Fruit fly (Drosophila melanogaster): ENCODE measurements around the gene CG33667.

Gene CG33667

dm6 chrX:6439495-6439894, 32.7 kb downstream of the CG33667 start (continued):
- TF ChIP-seq scrt (GFP tag; optimal IDR thresholded peaks at IDR 0.05) (peak; percentile 48), CG15073 (GFP tag; optimal IDR thresholded peaks at IDR 0.05) (no peak), twi (tag; optimal IDR thresholded peaks at IDR 0.05) (no peak), slp2 (GFP tag; optimal IDR thresholded peaks at IDR 0.05) (no peak), luna (GFP tag; optimal IDR thresholded peaks at IDR 0.05) (no peak), rib (GFP tag; IDR thresholded peaks at IDR 0.05) (no peak; the same call in 1 of the 2 replicates), bcd (GFP tag; optimal IDR thresholded peaks at IDR 0.05) (peak; percentile 17), esg (GFP tag; conservative IDR thresholded peaks at IDR 0.05) (peak; percentile 58), sna (GFP tag; IDR thresholded peaks at IDR 0.05; ENCODE audit: partially characterized antibody) (no peak), CG18619 (GFP tag; optimal IDR thresholded peaks at IDR 0.05) (no peak), CG8089 (GFP tag; optimal IDR thresholded peaks at IDR 0.05) (no peak), MBD-R2 (GFP tag; IDR thresholded peaks at IDR 0.05) (peak; percentile 40; the same call in 1 of the 2 replicates), tin (GFP tag; optimal IDR thresholded peaks at IDR 0.05) (no peak), CG10565 (GFP tag; optimal IDR thresholded peaks at IDR 0.05) (no peak), CG17359 (tag; optimal IDR thresholded peaks at IDR 0.05) (peak; percentile 44), gce (GFP tag; IDR thresholded peaks at IDR 0.05) (0 out of 3 replicates have a peak, but pooled peaks have one; percentile 27), Tbp (GFP tag; optimal IDR thresholded peaks at IDR 0.05) (no peak), ind (GFP tag; optimal IDR thresholded peaks at IDR 0.05) (peak; percentile 48), CG8281 (tag; optimal IDR thresholded peaks at IDR 0.05) (no peak), kay (GFP tag; optimal IDR thresholded peaks at IDR 0.05) (no peak), tll (GFP tag; optimal IDR thresholded peaks at IDR 0.05) (no peak), CG7556 (GFP tag; optimal IDR thresholded peaks at IDR 0.05) (peak; percentile 18), CG7271 (tag; optimal IDR thresholded peaks at IDR 0.05) (no peak), CG8359 (GFP tag; optimal IDR thresholded peaks at IDR 0.05; ENCODE audit: borderline replicate concordance) (no peak), cwo (GFP tag; optimal IDR thresholded peaks at IDR 0.05) (peak; percentile 63), Dip3 (GFP tag; optimal IDR thresholded peaks at IDR 0.05) (no peak), Blimp-1 (GFP tag; optimal IDR thresholded peaks at IDR 0.05) (no peak), sens (GFP tag) (peak; percentile 39), CG3065 (GFP tag; optimal IDR thresholded peaks at IDR 0.05) (no peak), CG9876 (GFP tag; optimal IDR thresholded peaks at IDR 0.05) (no peak), Antp (GFP tag; optimal IDR thresholded peaks at IDR 0.05) (no peak), Adf1 (GFP tag; IDR thresholded peaks at IDR 0.05) (no peak), Stat92E (GFP tag; optimal IDR thresholded peaks at IDR 0.05) (no peak), run (tag; optimal IDR thresholded peaks at IDR 0.05) (no peak), gsb (GFP tag; IDR thresholded peaks at IDR 0.05) (peak; percentile 53), eyg (GFP tag; optimal IDR thresholded peaks at IDR 0.05) (no peak), HmgZ (tag; optimal IDR thresholded peaks at IDR 0.05) (no peak), schlank (tag; optimal IDR thresholded peaks at IDR 0.05) (no peak), wek (GFP tag; optimal IDR thresholded peaks at IDR 0.05) (no peak), dmrt99B (tag; optimal IDR thresholded peaks at IDR 0.05) (peak; percentile 64), CG13894 (tag; optimal IDR thresholded peaks at IDR 0.05) (peak; percentile 55), CG9609 (GFP tag; optimal IDR thresholded peaks at IDR 0.05) (no peak), da (GFP tag; optimal IDR thresholded peaks at IDR 0.05) (no peak), C15 (GFP tag; IDR thresholded peaks at IDR 0.05) (no peak), CG4328 (GFP tag; optimal IDR thresholded peaks at IDR 0.05) (no peak), h (optimal IDR thresholded peaks at IDR 0.05) (no peak), CG4360 (GFP tag; IDR thresholded peaks at IDR 0.05) (no peak), CG16815 (GFP tag; optimal IDR thresholded peaks at IDR 0.05) (no peak), maf-S (GFP tag; optimal IDR thresholded peaks at IDR 0.05) (no peak), Sox100B (GFP tag; optimal IDR thresholded peaks at IDR 0.05) (no peak), CG32767 (GFP tag; IDR thresholded peaks at IDR 0.05) (no peak), E2f2 (GFP tag; IDR thresholded peaks at IDR 0.05) (no peak)

Data from whole organism, embryonic.